Worm (Caenorhabditis elegans) whole organism, L3 larva: Measurements from ENCODE around the gene sel-9.

Experiments
- aly-2 ChIP-seq: fragments of 150-350 bp; optimal IDR thresholded peaks from 2 replicates; lab custom pipeline; 2014; ENCODE audit warnings: missing biosample characterization, missing genetic modification characterization
- ama-1 ChIP-seq: fragments of 150-350 bp; optimal IDR thresholded peaks from 2 replicates; lab custom pipeline; 2018
- ceh-16 ChIP-seq: sonication (generic microtip); optimal IDR thresholded peaks from 2 replicates; lab custom pipeline; 2017; ENCODE audit warnings: missing biosample characterization, missing genetic modification characterization
- ceh-28 ChIP-seq: fragments of 150-350 bp; optimal IDR thresholded peaks from 2 replicates; lab custom pipeline; 2014; ENCODE audit warnings: missing biosample characterization, missing genetic modification reagents, missing genetic modification characterization
- ceh-82 ChIP-seq: fragments of 150-350 bp; optimal IDR thresholded peaks from 2 replicates; lab custom pipeline; 2014; ENCODE audit warnings: missing biosample characterization, missing genetic modification characterization
- ceh-9 ChIP-seq: sonication (generic microtip); optimal IDR thresholded peaks from 2 replicates; lab custom pipeline; 2018; ENCODE audit warnings: missing biosample characterization, missing genetic modification characterization
- daf-12 ChIP-seq: fragments of 150-350 bp; optimal IDR thresholded peaks from 2 replicates; lab custom pipeline; 2014; ENCODE audit warnings: missing biosample characterization, missing genetic modification reagents, missing genetic modification characterization
- egl-5 ChIP-seq: fragments of 150-350 bp; optimal IDR thresholded peaks from 2 replicates; lab custom pipeline; 2017; ENCODE audit warnings: missing biosample characterization, missing genetic modification reagents, missing genetic modification characterization, inconsistent platforms
- elt-1 ChIP-seq: fragments of 150-350 bp; optimal IDR thresholded peaks from 2 replicates; lab custom pipeline; 2014; ENCODE audit warnings: missing biosample characterization, missing genetic modification characterization
- elt-2 ChIP-seq: sonication (generic microtip); optimal IDR thresholded peaks from 2 replicates; lab custom pipeline; 2016; ENCODE audit warnings: missing genetic modification reagents, mild to moderate bottlenecking, missing genetic modification characterization, missing compliant biosample characterization
- eor-1 ChIP-seq, 2 experiments: fragments of 150-350 bp; optimal IDR thresholded peaks; 2 replicates each; lab custom pipeline; 2014 to 2018; ENCODE audit warnings: missing biosample characterization in 2 of 2, missing genetic modification characterization in 2 of 2
- fkh-10 ChIP-seq: sonication (generic microtip); optimal IDR thresholded peaks from 2 replicates; lab custom pipeline; 2017; ENCODE audit warnings: missing biosample characterization, missing genetic modification reagents, missing genetic modification characterization
- fos-1 ChIP-seq: fragments of 150-350 bp; optimal IDR thresholded peaks from 2 replicates; lab custom pipeline; 2014; ENCODE audit warnings: missing biosample characterization, missing genetic modification characterization
- hmg-11 ChIP-seq: sonication (generic microtip); optimal IDR thresholded peaks from 2 replicates; lab custom pipeline; 2016; ENCODE audit warnings: missing genetic modification characterization, missing compliant biosample characterization
- jun-1 ChIP-seq: fragments of 150-350 bp; optimal IDR thresholded peaks from 2 replicates; lab custom pipeline; 2014; ENCODE audit warnings: missing biosample characterization, missing genetic modification reagents, missing genetic modification characterization
- lin-15B ChIP-seq: fragments of 150-350 bp; optimal IDR thresholded peaks from 2 replicates; lab custom pipeline; 2014; ENCODE audit warnings: missing biosample characterization, missing genetic modification characterization
- lsy-12 ChIP-seq: sonication (generic microtip); optimal IDR thresholded peaks from 2 replicates; lab custom pipeline; 2016; ENCODE audit warnings: mild to moderate bottlenecking, missing genetic modification characterization, missing compliant biosample characterization
- mdl-1 ChIP-seq: fragments of 150-350 bp; optimal IDR thresholded peaks from 2 replicates; lab custom pipeline; 2014; ENCODE audit warnings: missing biosample characterization, missing genetic modification characterization
- mml-1 ChIP-seq: fragments of 150-350 bp; sonication (generic microtip); optimal IDR thresholded peaks from 3 replicates; lab custom pipeline; 2014; ENCODE audit warnings: missing biosample characterization, missing genetic modification characterization
- nfya-1 ChIP-seq: sonication (generic microtip); optimal IDR thresholded peaks from 2 replicates; lab custom pipeline; 2017; ENCODE audit warnings: missing genetic modification characterization, mild to moderate bottlenecking, missing compliant biosample characterization, antibody characterized with exemption, moderate library complexity; ENCODE audit not compliant: insufficient read depth
- nhr-11 ChIP-seq: fragments of 150-350 bp; optimal IDR thresholded peaks from 2 replicates; lab custom pipeline; 2014; ENCODE audit warnings: missing biosample characterization, missing genetic modification characterization
- nhr-237 ChIP-seq: fragments of 150-350 bp; optimal IDR thresholded peaks from 2 replicates; lab custom pipeline; 2014; ENCODE audit warnings: missing biosample characterization, missing genetic modification characterization
- nhr-25 ChIP-seq: sonication (generic microtip); optimal IDR thresholded peaks from 2 replicates; lab custom pipeline; 2017; ENCODE audit warnings: missing biosample characterization, missing genetic modification characterization
- nhr-43 ChIP-seq: sonication (generic microtip); optimal IDR thresholded peaks from 2 replicates; lab custom pipeline; 2016; ENCODE audit warnings: mild to moderate bottlenecking, missing genetic modification characterization, missing compliant biosample characterization; ENCODE audit not compliant: poor library complexity, severe bottlenecking
- nhr-67 ChIP-seq: fragments of 150-350 bp; optimal IDR thresholded peaks from 2 replicates; lab custom pipeline; 2014; ENCODE audit warnings: missing biosample characterization, missing genetic modification characterization
- nhr-76 ChIP-seq: fragments of 150-350 bp; sonication (generic microtip); optimal IDR thresholded peaks from 5 replicates; lab custom pipeline; 2014; ENCODE audit warnings: missing biosample characterization, missing genetic modification characterization
- pha-4 ChIP-seq: fragments of 150-350 bp; optimal IDR thresholded peaks from 2 replicates; lab custom pipeline; 2014; ENCODE audit warnings: missing biosample characterization, missing genetic modification reagents, missing genetic modification characterization
- pqm-1 ChIP-seq: fragments of 150-350 bp; optimal IDR thresholded peaks from 2 replicates; lab custom pipeline; 2017; ENCODE audit warnings: missing biosample characterization, missing genetic modification characterization, inconsistent platforms
- sea-2 ChIP-seq: fragments of 150-350 bp; sonication (generic microtip); optimal IDR thresholded peaks from 4 replicates; lab custom pipeline; 2014; ENCODE audit warnings: missing biosample characterization, missing genetic modification reagents, missing genetic modification characterization
- skn-1 ChIP-seq: fragments of 150-350 bp; optimal IDR thresholded peaks from 2 replicates; lab custom pipeline; 2014; ENCODE audit warnings: missing biosample characterization, missing genetic modification characterization
- snpc-4 ChIP-seq: fragments of 150-350 bp; optimal IDR thresholded peaks from 2 replicates; lab custom pipeline; 2014; ENCODE audit warnings: missing biosample characterization, missing genetic modification characterization
- unc-39 ChIP-seq: sonication (generic microtip); optimal IDR thresholded peaks from 4 replicates; lab custom pipeline; 2017; ENCODE audit warnings: missing biosample characterization, missing genetic modification characterization
- unc-62 ChIP-seq: fragments of 150-350 bp; sonication (generic microtip); optimal IDR thresholded peaks from 4 replicates; lab custom pipeline; 2014; ENCODE audit warnings: missing biosample characterization, missing genetic modification reagents, missing genetic modification characterization
- zag-1 ChIP-seq: fragments of 150-350 bp; optimal IDR thresholded peaks from 2 replicates; lab custom pipeline; 2014; ENCODE audit warnings: missing biosample characterization, missing genetic modification characterization
- ztf-11 ChIP-seq: fragments of 150-350 bp; optimal IDR thresholded peaks from 2 replicates; lab custom pipeline; 2014; ENCODE audit warnings: missing biosample characterization, missing genetic modification characterization
- ztf-4 ChIP-seq: fragments of 150-350 bp; optimal IDR thresholded peaks from 2 replicates; lab custom pipeline; 2014; ENCODE audit warnings: missing biosample characterization, missing genetic modification characterization

sel-9 gene

DNA sequence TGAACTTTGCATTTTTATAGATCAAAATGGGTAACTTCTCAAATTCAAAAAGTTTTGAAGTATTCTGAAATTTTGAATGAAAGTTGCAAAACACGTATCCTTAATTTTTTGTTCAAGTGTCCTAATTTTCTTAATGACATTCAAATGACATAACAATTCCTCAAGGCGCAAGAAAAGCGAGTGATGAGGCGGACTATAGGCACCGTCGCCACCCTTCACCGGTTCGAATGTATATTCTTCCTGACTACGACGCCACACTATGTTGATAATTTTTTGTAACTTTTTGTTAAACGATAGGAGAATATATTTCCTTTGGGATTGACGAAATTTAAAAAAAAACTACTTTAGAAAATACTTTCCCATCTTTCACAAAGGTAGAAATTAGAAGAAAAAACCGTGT lies 20.7 kb downstream of the sel-9 start:
- TF ChIP-seq ceh-16 (tag; lab: Kevin White, UChicago) (no peak), fkh-10 (no peak), ceh-28 (tag; lab: Kevin White, UChicago) (no peak), nhr-43 (tag; lab: Kevin White, UChicago) (no peak), mdl-1 (tag; lab: Kevin White, UChicago) (no peak), aly-2 (no peak)

- TF ChIP-seq nfya-1, result no peak
- TF ChIP-seq ztf-4, result no peak
- TF ChIP-seq daf-12 (tag; lab: Kevin White, UChicago), result no peak
- TF ChIP-seq skn-1 (tag; lab: Kevin White, UChicago), result no peak
- TF ChIP-seq mml-1 (tag; lab: Kevin White, UChicago), result no peak
- no peak for TF ChIP-seq nhr-67 (tag; lab: Kevin White, UChicago)
- no peak for TF ChIP-seq zag-1
- no peak for TF ChIP-seq unc-39 (tag; lab: Kevin White, UChicago)
- no peak for TF ChIP-seq elt-2 (tag; lab: Kevin White, UChicago)
- no peak for TF ChIP-seq fkh-10
- TF ChIP-seq nhr-43 (tag; lab: Kevin White, UChicago), result no peak
- TF ChIP-seq elt-1 (tag; lab: Kevin White, UChicago), result no peak
- TF ChIP-seq unc-62 (GFP tag; lab: Kevin White, UChicago), result no peak
- no peak for TF ChIP-seq ama-1
- TF ChIP-seq mdl-1 (tag; lab: Kevin White, UChicago), result no peak
- no peak for TF ChIP-seq nhr-76 (tag; lab: Kevin White, UChicago)
- no peak for TF ChIP-seq sea-2 (GFP tag; lab: Kevin White, UChicago)
- TF ChIP-seq fos-1 (tag; lab: Kevin White, UChicago), result no peak
- TF ChIP-seq jun-1 (tag; lab: Kevin White, UChicago), result no peak
Measured at ce11 chrV:8280770-8281169, 21.6 kb downstream of the sel-9 start, which contains the start of gene str-135. Gene str-135 (minus strand): TSS chrV:8280870.

ce11 chrV:8278830-8279229 lies 23.6 kb downstream of the sel-9 start, which contains the start of gene str-136:
Gene str-136 (minus strand): TSS chrV:8278930.
- no peak for TF ChIP-seq ceh-16 (tag; lab: Kevin White, UChicago)
- TF ChIP-seq ama-1, result no peak
- TF ChIP-seq ceh-28 (tag; lab: Kevin White, UChicago), result no peak
- no peak for TF ChIP-seq nhr-43 (tag; lab: Kevin White, UChicago)
- TF ChIP-seq snpc-4 (tag; lab: Kevin White, UChicago), result no peak
- TF ChIP-seq ceh-9 (tag; lab: Kevin White, UChicago), result no peak
- no peak for TF ChIP-seq hmg-11 (tag; lab: Kevin White, UChicago)
- no peak for TF ChIP-seq pqm-1 (tag; lab: Kevin White, UChicago)
- no peak for TF ChIP-seq egl-5 (tag; lab: Kevin White, UChicago)
- no peak for TF ChIP-seq nhr-237 (tag; lab: Kevin White, UChicago)
- no peak for TF ChIP-seq nhr-11 (tag; lab: Kevin White, UChicago)
- no peak for TF ChIP-seq jun-1 (tag; lab: Kevin White, UChicago)

- TF ChIP-seq elt-2 (tag; lab: Kevin White, UChicago) (peak; percentile 89), nhr-43 (tag; lab: Kevin White, UChicago) (no peak), pqm-1 (tag; lab: Kevin White, UChicago) (peak; percentile 87)
Measured at ce11 chrV:8271995-8272394, 30.4 kb downstream of the sel-9 start, which contains the start of gene asp-5. Gene asp-5 (plus strand): TSS chrV:8272385.

DNA sequence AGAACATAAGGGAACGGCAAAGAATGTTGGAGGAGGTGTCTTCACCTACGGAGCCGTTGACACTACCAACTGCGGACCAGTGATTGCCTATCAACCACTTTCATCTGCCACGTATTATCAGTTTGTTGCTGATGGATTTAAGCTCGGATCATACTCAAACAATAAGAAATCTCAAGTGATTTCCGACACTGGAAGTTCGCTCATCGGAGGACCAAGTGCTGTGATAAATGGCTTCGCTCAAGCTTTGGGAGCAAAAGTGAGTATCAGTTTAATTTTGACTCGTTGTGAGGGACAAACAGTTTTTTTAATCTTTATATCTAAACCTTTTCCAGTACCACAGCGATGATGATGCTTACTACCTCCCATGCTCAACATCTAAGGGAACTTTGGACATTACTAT lies 31.0 kb downstream of the sel-9 start:
- no peak for TF ChIP-seq nhr-25 (tag; lab: Kevin White, UChicago)
- TF ChIP-seq skn-1 (tag; lab: Kevin White, UChicago), result no peak
- no peak for TF ChIP-seq ceh-82 (tag; lab: Kevin White, UChicago)
- no peak for TF ChIP-seq fkh-10
- no peak for TF ChIP-seq mml-1 (tag; lab: Kevin White, UChicago)
- no peak for TF ChIP-seq sea-2 (GFP tag; lab: Kevin White, UChicago)
- TF ChIP-seq nhr-76 (tag; lab: Kevin White, UChicago), result no peak
- no peak for TF ChIP-seq pha-4 (tag; lab: Kevin White, UChicago)
- TF ChIP-seq lin-15B (tag; lab: Kevin White, UChicago), result no peak
- TF ChIP-seq ceh-9 (tag; lab: Kevin White, UChicago), result no peak
- no peak for TF ChIP-seq daf-12 (tag; lab: Kevin White, UChicago)
- TF ChIP-seq nhr-67 (tag; lab: Kevin White, UChicago), result no peak
- TF ChIP-seq ztf-11 (tag; lab: Kevin White, UChicago), result no peak
- TF ChIP-seq lsy-12 (tag; lab: Kevin White, UChicago), result no peak
- TF ChIP-seq elt-2 (tag; lab: Kevin White, UChicago), result no peak
- TF ChIP-seq eor-1 (tag; optimal IDR thresholded peaks at IDR 0.05; lab: Kevin White, UChicago), result no peak
